Worm (Caenorhabditis elegans): ENCODE results near the gene zif-1.

Gene zif-1

ce11 chrIII:8974835-8975234 is 27.7 kb upstream of the zif-1 start:
- TF ChIP-seq ztf-1 (GFP tag; conservative IDR thresholded peaks at IDR 0.05) (no peak), nhr-21 (tag; optimal IDR thresholded peaks at IDR 0.05) (peak; percentile 58), mdl-1 (tag; optimal IDR thresholded peaks at IDR 0.05) (no peak), Y55F3AM.14 (GFP tag; optimal IDR thresholded peaks at IDR 0.05) (peak; percentile 24), elt-1 (tag; optimal IDR thresholded peaks at IDR 0.05) (no peak), blmp-1 (tag; optimal IDR thresholded peaks at IDR 0.05; ENCODE audit: insufficient read depth) (peak; percentile 28), lin-13 (GFP tag; optimal IDR thresholded peaks at IDR 0.05) (no peak), nhr-237 (tag; optimal IDR thresholded peaks at IDR 0.05) (no peak)

ce11 chrIII:8978512-8979352 is 23.8 kb upstream of the zif-1 start:
- TF ChIP-seq peb-1 (tag; optimal IDR thresholded peaks at IDR 0.05), result no peak
- no peak for TF ChIP-seq unc-62 (GFP tag; optimal IDR thresholded peaks at IDR 0.05)
- TF ChIP-seq elt-1 (tag; optimal IDR thresholded peaks at IDR 0.05), result no peak
- TF ChIP-seq lin-13 (GFP tag; optimal IDR thresholded peaks at IDR 0.05), result no peak
- TF ChIP-seq ceh-16 (tag; optimal IDR thresholded peaks at IDR 0.05), result no peak
- peak; percentile 36 for TF ChIP-seq nhr-25 (tag; optimal IDR thresholded peaks at IDR 0.05)
- TF ChIP-seq nhr-6 (tag; optimal IDR thresholded peaks at IDR 0.05), result no peak
- TF ChIP-seq ZK546.5 (tag; optimal IDR thresholded peaks at IDR 0.05), result no peak
- TF ChIP-seq elt-3 (tag; optimal IDR thresholded peaks at IDR 0.05), result no peak
- peak; percentile 2 for TF ChIP-seq crh-2 (tag; optimal IDR thresholded peaks at IDR 0.05)
- TF ChIP-seq gmeb-1 (tag; optimal IDR thresholded peaks at IDR 0.05), result no peak
- no peak for TF ChIP-seq mdl-1 (tag; optimal IDR thresholded peaks at IDR 0.05)
- no peak for TF ChIP-seq mab-5 (tag; optimal IDR thresholded peaks at IDR 0.05)
- no peak for TF ChIP-seq R02D3.7 (tag; optimal IDR thresholded peaks at IDR 0.05)
- TF ChIP-seq lin-39 (tag; optimal IDR thresholded peaks at IDR 0.05), result no peak
- no peak for TF ChIP-seq ztf-1 (GFP tag; conservative IDR thresholded peaks at IDR 0.05)
- TF ChIP-seq ztf-4 (tag; optimal IDR thresholded peaks at IDR 0.05), result no peak
- no peak for TF ChIP-seq nhr-10 (tag; optimal IDR thresholded peaks at IDR 0.05)
- peak; percentile 55 for TF ChIP-seq Y55F3AM.14 (GFP tag; optimal IDR thresholded peaks at IDR 0.05)
- TF ChIP-seq unc-55 (GFP tag; optimal IDR thresholded peaks at IDR 0.05), result no peak
- no peak for TF ChIP-seq lin-11 (tag; optimal IDR thresholded peaks at IDR 0.05)
- TF ChIP-seq blmp-1 (tag; optimal IDR thresholded peaks at IDR 0.05; ENCODE audit: insufficient read depth), result no peak
- no peak for TF ChIP-seq alr-1 (tag; optimal IDR thresholded peaks at IDR 0.05)
- TF ChIP-seq nhr-237 (tag; optimal IDR thresholded peaks at IDR 0.05), result no peak
- TF ChIP-seq ama-1 (optimal IDR thresholded peaks at IDR 0.05), result no peak
- TF ChIP-seq sma-9 (GFP tag; optimal IDR thresholded peaks at IDR 0.05), result peak; percentile 37
- no peak for TF ChIP-seq sma-9 (tag; optimal IDR thresholded peaks at IDR 0.05)
- TF ChIP-seq unc-39 (tag; optimal IDR thresholded peaks at IDR 0.05), result no peak
- peak; percentile 15 for TF ChIP-seq sma-3 (GFP tag; optimal IDR thresholded peaks at IDR 0.05)
- peak; percentile 15 for TF ChIP-seq fos-1 (tag; optimal IDR thresholded peaks at IDR 0.05)
- no peak for TF ChIP-seq ceh-82 (tag; optimal IDR thresholded peaks at IDR 0.05)
- no peak for TF ChIP-seq nhr-11 (tag; optimal IDR thresholded peaks at IDR 0.05)
- no peak for TF ChIP-seq mbf-1 (tag; optimal IDR thresholded peaks at IDR 0.05)
- no peak for TF ChIP-seq egl-27 (tag; optimal IDR thresholded peaks at IDR 0.05)
- no peak for TF ChIP-seq nhr-77 (tag; optimal IDR thresholded peaks at IDR 0.05)
- no peak for TF ChIP-seq aly-2 (tag; optimal IDR thresholded peaks at IDR 0.05)
- no peak for TF ChIP-seq dmd-4 (tag; optimal IDR thresholded peaks at IDR 0.05)
- TF ChIP-seq zag-1 (tag; optimal IDR thresholded peaks at IDR 0.05), result no peak
- TF ChIP-seq snpc-4 (tag; optimal IDR thresholded peaks at IDR 0.05), result no peak
- no peak for TF ChIP-seq sem-4 (tag; optimal IDR thresholded peaks at IDR 0.05)
- TF ChIP-seq nhr-21 (tag; optimal IDR thresholded peaks at IDR 0.05), result no peak
- TF ChIP-seq F13H6.1 (tag; optimal IDR thresholded peaks at IDR 0.05), result no peak
- TF ChIP-seq skn-1 (tag; optimal IDR thresholded peaks at IDR 0.05), result no peak
- no peak for TF ChIP-seq ztf-11 (tag; optimal IDR thresholded peaks at IDR 0.05)
- TF ChIP-seq lsy-2 (tag; optimal IDR thresholded peaks at IDR 0.05), result peak in 1 of 2 experiments; percentile 36
- no peak for TF ChIP-seq nhr-129 (tag; optimal IDR thresholded peaks at IDR 0.05)
- TF ChIP-seq nhr-12 (tag; optimal IDR thresholded peaks at IDR 0.05), result no peak
- TF ChIP-seq C34F6.9 (tag; optimal IDR thresholded peaks at IDR 0.05), result peak; percentile 34
- TF ChIP-seq nhr-23 (tag; optimal IDR thresholded peaks at IDR 0.05), result no peak

All from whole organism, L2 larva.